Worm (Caenorhabditis elegans) whole organism, L1 larva: ENCODE data around the gene kup-1.

Experiments used
- F16B12.6 ChIP-seq: fragments of 150-350 bp; optimal IDR thresholded peaks from 2 replicates; lab custom pipeline; 2014; ENCODE audit warnings: missing biosample characterization, missing genetic modification characterization
- Y116A8C.19 ChIP-seq: sonication (generic microtip); optimal IDR thresholded peaks from 2 replicates; lab custom pipeline; 2016; ENCODE audit warnings: missing compliant biosample characterization, missing genetic modification characterization, borderline replicate concordance
- aha-1 ChIP-seq: fragments of 150-350 bp; optimal IDR thresholded peaks from 2 replicates; lab custom pipeline; 2014; ENCODE audit warnings: missing biosample characterization, missing genetic modification characterization
- ama-1 ChIP-seq: fragments of 150-350 bp; optimal IDR thresholded peaks from 2 replicates; lab custom pipeline; 2014
- ces-1 ChIP-seq: fragments of 150-350 bp; optimal IDR thresholded peaks from 2 replicates; lab custom pipeline; 2014; ENCODE audit warnings: missing biosample characterization, missing genetic modification reagents, missing genetic modification characterization
- dsc-1 ChIP-seq: sonication (generic microtip); optimal IDR thresholded peaks from 2 replicates; lab custom pipeline; 2016; ENCODE audit warnings: mild to moderate bottlenecking, missing genetic modification characterization, missing compliant biosample characterization
- efl-1 ChIP-seq, 4 experiments: fragments of 150-350 bp; optimal IDR thresholded peaks in 3 of 4; peaks in 1 of 4; 1 replicate in 1 of 4; 2 replicates in 3 of 4; lab custom pipeline; 2014; ENCODE audit warnings: missing biosample characterization in 2 of 4, missing genetic modification characterization in 2 of 4, missing genetic modification reagents in 2 of 4
- efl-3 ChIP-seq: fragments of 200-800 bp; sonication (Bioruptor generic); optimal IDR thresholded peaks from 2 replicates; lab custom pipeline; 2018; ENCODE audit warnings: mild to moderate bottlenecking, missing genetic modification characterization, missing compliant biosample characterization
- egl-27 ChIP-seq, 2 experiments: fragments of 150-350 bp in 1 of 2; sonication (generic microtip); optimal IDR thresholded peaks; 3 replicates each; lab custom pipeline; 2017 to 2018; ENCODE audit warnings: missing biosample characterization in 2 of 2, missing genetic modification characterization in 2 of 2, missing genetic modification reagents in 2 of 2
- elt-2 ChIP-seq: sonication (generic microtip); optimal IDR thresholded peaks from 2 replicates; lab custom pipeline; 2016; ENCODE audit warnings: missing genetic modification characterization, mild to moderate bottlenecking, inconsistent platforms, missing compliant biosample characterization, missing genetic modification reagents
- elt-3 ChIP-seq, 6 experiments: fragments of 150-350 bp in 1 of 6; sonication (generic microtip); optimal IDR thresholded peaks; 2 replicates each; lab custom pipeline; 2017 to 2018; ENCODE audit warnings: missing biosample characterization in 6 of 6, missing genetic modification characterization in 6 of 6, inconsistent platforms in 1 of 6
- ets-5 ChIP-seq: fragments of 200-800 bp; sonication (Bioruptor generic); IDR thresholded peaks from 2 replicates; pipeline ENCODE4 v1.3.6; 2022; ENCODE audit warnings: missing genetic modification characterization, missing compliant biosample characterization
- fkh-4 ChIP-seq: sonication (generic microtip); optimal IDR thresholded peaks from 2 replicates; lab custom pipeline; 2016; ENCODE audit warnings: missing compliant biosample characterization, missing genetic modification characterization, borderline replicate concordance
- grh-1 ChIP-seq: fragments of 200-800 bp; sonication (Bioruptor generic); IDR thresholded peaks from 2 replicates; pipeline ENCODE4 v1.3.6; 2022; ENCODE audit warnings: missing genetic modification reagents, missing genetic modification characterization, missing compliant biosample characterization
- hlh-17 ChIP-seq: fragments of 200-800 bp; sonication (Bioruptor generic); optimal IDR thresholded peaks from 2 replicates; lab custom pipeline; 2018; ENCODE audit warnings: missing genetic modification characterization, mild to moderate bottlenecking, missing compliant biosample characterization, moderate library complexity, borderline replicate concordance
- hlh-4 ChIP-seq: sonication (generic microtip); optimal IDR thresholded peaks from 2 replicates; lab custom pipeline; 2016; ENCODE audit warnings: mild to moderate bottlenecking, missing genetic modification characterization, missing compliant biosample characterization
- hpl-2 ChIP-seq: fragments of 150-350 bp; optimal IDR thresholded peaks from 2 replicates; lab custom pipeline; 2014; ENCODE audit warnings: missing biosample characterization, missing genetic modification reagents, missing genetic modification characterization
- isw-1 ChIP-seq: fragments of 200-800 bp; sonication (Bioruptor generic); IDR thresholded peaks from 2 replicates; pipeline ENCODE4 v1.3.6; 2022; ENCODE audit warnings: missing genetic modification characterization, missing compliant biosample characterization
- jun-1 ChIP-seq: fragments of 150-350 bp; optimal IDR thresholded peaks from 2 replicates; lab custom pipeline; 2014; ENCODE audit warnings: missing biosample characterization, missing genetic modification reagents, missing genetic modification characterization
- lin-15B ChIP-seq: fragments of 150-350 bp; sonication (generic microtip); optimal IDR thresholded peaks from 3 replicates; lab custom pipeline; 2014; ENCODE audit warnings: missing biosample characterization, missing genetic modification characterization
- lin-35 ChIP-seq, 2 experiments: fragments of 150-350 bp; optimal IDR thresholded peaks; 2 replicates each; lab custom pipeline; 2014; ENCODE audit warnings: missing biosample characterization in 2 of 2, missing genetic modification characterization in 2 of 2, missing genetic modification reagents in 2 of 2
- lin-39 ChIP-seq: fragments of 150-350 bp; optimal IDR thresholded peaks from 2 replicates; lab custom pipeline; 2014; ENCODE audit warnings: missing biosample characterization, missing genetic modification reagents, missing genetic modification characterization
- lir-3 ChIP-seq: sonication (generic microtip); optimal IDR thresholded peaks from 2 replicates; lab custom pipeline; 2016; ENCODE audit warnings: mild to moderate bottlenecking, missing genetic modification characterization, moderate library complexity, missing compliant biosample characterization; ENCODE audit not compliant: poor library complexity
- lsy-2 ChIP-seq, 2 experiments: fragments of 150-350 bp; optimal IDR thresholded peaks; 2 replicates each; lab custom pipeline; 2014; ENCODE audit warnings: missing biosample characterization in 2 of 2, missing genetic modification characterization in 2 of 2
- mef-2 ChIP-seq: fragments of 150-350 bp; optimal IDR thresholded peaks from 2 replicates; lab custom pipeline; 2014; ENCODE audit warnings: missing biosample characterization, missing genetic modification characterization
- mep-1 ChIP-seq: fragments of 150-350 bp; optimal IDR thresholded peaks from 2 replicates; lab custom pipeline; 2014; ENCODE audit warnings: missing biosample characterization, missing genetic modification characterization
- nhr-19 ChIP-seq: fragments of 200-800 bp; sonication (Bioruptor generic); conservative IDR thresholded peaks from 2 replicates; pipeline ENCODE4 v1.3.6; 2022; ENCODE audit warnings: missing genetic modification characterization, missing compliant biosample characterization
- nhr-20 ChIP-seq: sonication (generic microtip); optimal IDR thresholded peaks from 2 replicates; lab custom pipeline; 2016; ENCODE audit warnings: mild to moderate bottlenecking, missing genetic modification characterization, missing compliant biosample characterization
- nhr-237 ChIP-seq: fragments of 150-350 bp; optimal IDR thresholded peaks from 2 replicates; lab custom pipeline; 2014; ENCODE audit warnings: missing biosample characterization, missing genetic modification characterization
- nhr-47 ChIP-seq: sonication (generic microtip); optimal IDR thresholded peaks from 2 replicates; lab custom pipeline; 2016; ENCODE audit warnings: mild to moderate bottlenecking, missing genetic modification characterization, moderate library complexity, missing compliant biosample characterization
- nhr-76 ChIP-seq: sonication (generic microtip); optimal IDR thresholded peaks from 2 replicates; lab custom pipeline; 2017; ENCODE audit warnings: missing biosample characterization, missing genetic modification characterization
- nhr-84 ChIP-seq: sonication (generic microtip); optimal IDR thresholded peaks from 2 replicates; lab custom pipeline; 2017; ENCODE audit warnings: missing biosample characterization, missing genetic modification characterization
- nhr-85 ChIP-seq: sonication (generic microtip); peaks from one replicate; lab custom pipeline; 2016; ENCODE audit warnings: missing genetic modification characterization, inconsistent platforms, missing compliant biosample characterization
- nhr-90 ChIP-seq: sonication (generic microtip); optimal IDR thresholded peaks from 2 replicates; lab custom pipeline; 2016; ENCODE audit warnings: mild to moderate bottlenecking, missing genetic modification characterization, missing compliant biosample characterization; ENCODE audit not compliant: poor library complexity
- pag-3 ChIP-seq: sonication (generic microtip); optimal IDR thresholded peaks from 2 replicates; lab custom pipeline; 2017; ENCODE audit warnings: missing genetic modification characterization, mild to moderate bottlenecking, missing compliant biosample characterization, antibody characterized with exemption, borderline replicate concordance; ENCODE audit not compliant: insufficient read depth
- pax-3 ChIP-seq: fragments of 200-800 bp; sonication (Bioruptor generic); optimal IDR thresholded peaks from 2 replicates; lab custom pipeline; 2018; ENCODE audit warnings: mild to moderate bottlenecking, missing genetic modification characterization, moderate library complexity, missing compliant biosample characterization
- pqm-1 ChIP-seq: sonication (generic microtip); optimal IDR thresholded peaks from 3 replicates; lab custom pipeline; 2017; ENCODE audit warnings: missing biosample characterization, missing genetic modification characterization
- rnt-1 ChIP-seq: sonication (generic microtip); optimal IDR thresholded peaks from 2 replicates; lab custom pipeline; 2016; ENCODE audit warnings: mild to moderate bottlenecking, missing genetic modification characterization, moderate library complexity, missing compliant biosample characterization
- skn-1 ChIP-seq: fragments of 150-350 bp; optimal IDR thresholded peaks from 2 replicates; lab custom pipeline; 2014; ENCODE audit warnings: missing biosample characterization, missing genetic modification characterization
- snu-23 ChIP-seq: sonication (generic microtip); optimal IDR thresholded peaks from 2 replicates; lab custom pipeline; 2016; ENCODE audit warnings: missing genetic modification characterization, missing compliant biosample characterization
- sox-4 ChIP-seq: sonication (generic microtip); optimal IDR thresholded peaks from 2 replicates; lab custom pipeline; 2016; ENCODE audit warnings: missing genetic modification characterization, missing compliant biosample characterization
- sup-37 ChIP-seq: fragments of 200-800 bp; sonication (Bioruptor generic); optimal IDR thresholded peaks from 2 replicates; lab custom pipeline; 2018; ENCODE audit warnings: mild to moderate bottlenecking, missing genetic modification characterization, missing compliant biosample characterization
- unc-30 ChIP-seq: sonication (generic microtip); optimal IDR thresholded peaks from 2 replicates; lab custom pipeline; 2017; ENCODE audit warnings: missing biosample characterization, missing genetic modification characterization
- unc-86 ChIP-seq: sonication (generic microtip); optimal IDR thresholded peaks from 2 replicates; lab custom pipeline; 2016; ENCODE audit warnings: missing genetic modification characterization, missing compliant biosample characterization
- unc-98 ChIP-seq: fragments of 200-800 bp; sonication (Bioruptor generic); IDR thresholded peaks from 2 replicates; pipeline ENCODE4 v1.3.6; 2022; ENCODE audit warnings: missing genetic modification characterization, missing compliant biosample characterization
- vab-15 ChIP-seq: sonication (generic microtip); optimal IDR thresholded peaks from 2 replicates; lab custom pipeline; 2017; ENCODE audit warnings: missing genotype, mild to moderate bottlenecking, missing genetic modification characterization, missing compliant biosample characterization
- xbp-1 ChIP-seq: sonication (generic microtip); optimal IDR thresholded peaks from 2 replicates; lab custom pipeline; 2016; ENCODE audit warnings: missing genetic modification characterization, missing compliant biosample characterization
- zag-1 ChIP-seq: fragments of 150-350 bp; optimal IDR thresholded peaks from 2 replicates; lab custom pipeline; 2014; ENCODE audit warnings: missing biosample characterization, missing genetic modification characterization
- zip-4 ChIP-seq: fragments of 200-800 bp; sonication (Bioruptor generic); optimal IDR thresholded peaks from 2 replicates; lab custom pipeline; 2018; ENCODE audit warnings: mild to moderate bottlenecking, missing genetic modification characterization, moderate library complexity, missing compliant biosample characterization
- ztf-11 ChIP-seq, 2 experiments: sonication (generic microtip); optimal IDR thresholded peaks; 2 replicates each; lab custom pipeline; 2016 to 2017; ENCODE audit warnings: missing genetic modification characterization in 2 of 2, missing biosample characterization in 1 of 2, missing compliant biosample characterization in 1 of 2
- ztf-4 ChIP-seq: fragments of 150-350 bp; optimal IDR thresholded peaks from 2 replicates; lab custom pipeline; 2014; ENCODE audit warnings: missing biosample characterization, missing genetic modification characterization

kup-1 gene

DNA sequence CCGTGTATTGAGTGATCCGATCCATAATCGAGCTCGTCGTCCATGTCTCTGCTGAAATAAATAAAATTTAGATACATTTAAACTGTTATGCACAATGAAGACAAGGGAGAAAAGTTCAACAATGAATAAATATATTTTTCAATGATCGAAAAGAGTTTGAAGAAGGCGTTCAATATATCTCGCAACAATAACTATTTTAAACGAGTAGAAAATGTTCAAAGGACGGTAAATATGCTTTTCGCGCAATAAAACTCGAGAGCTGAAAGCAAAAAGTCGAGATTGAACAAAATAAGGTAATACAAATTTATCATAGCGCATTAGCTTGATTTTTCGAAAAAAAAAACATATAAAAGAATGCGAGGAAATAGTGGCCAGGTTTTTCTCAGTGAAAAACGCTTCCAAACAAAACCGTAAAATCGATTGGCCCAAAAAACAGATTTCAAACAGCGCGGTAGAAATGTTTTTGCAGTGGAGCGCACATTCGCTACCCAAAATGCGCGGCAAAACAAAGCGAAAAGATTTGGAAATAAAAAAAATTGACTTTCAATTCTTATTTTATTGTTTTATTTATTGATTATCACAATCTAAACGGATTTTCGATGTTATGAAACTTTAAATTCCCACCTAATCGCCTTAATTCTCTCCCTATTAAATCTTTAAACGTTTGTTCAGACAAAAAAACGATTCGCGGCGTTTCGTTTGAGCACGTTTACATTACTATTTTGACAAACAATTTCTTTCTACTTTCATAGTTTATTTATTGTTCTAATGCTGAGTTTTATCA lies at the start of gene kup-1, which contains the start of gene F10C2.4:
kup-1 (minus strand) TSS at position 51 of the 784 bp plus-strand sequence.
F10C2.4 (plus strand) TSS at position 734 of the 784 bp plus-strand sequence.
- TF ChIP-seq efl-3 (GFP tag; lab: Kevin White, UChicago) (no peak), unc-86 (peak; percentile 48), xbp-1 (tag; lab: Kevin White, UChicago) (peak; percentile 64), lsy-2 (tag; optimal IDR thresholded peaks at IDR 0.05; lab: Kevin White, UChicago) (peak; percentile 63 to 84), efl-1 (optimal IDR thresholded peaks at IDR 0.05; lab: Kevin White, UChicago) (peak; percentile 89 to 95), efl-1 (GFP tag; optimal IDR thresholded peaks at IDR 0.05 in 1 of 2; lab: Kevin White, UChicago) (peak; percentile 94 to 99), zip-4 (no peak), ces-1 (no peak), hlh-17 (GFP tag; lab: Kevin White, UChicago) (no peak), ets-5 (GFP tag; lab: Robert Waterston, UW) (no peak), ztf-4 (tag; lab: Kevin White, UChicago) (no peak), sox-4 (no peak), unc-98 (GFP tag; lab: Robert Waterston, UW) (no peak), lin-39 (tag; lab: Kevin White, UChicago) (no peak), rnt-1 (tag; lab: Kevin White, UChicago) (peak; percentile 50), dsc-1 (tag; lab: Kevin White, UChicago) (peak; percentile 28), lir-3 (tag; lab: Kevin White, UChicago) (no peak), jun-1 (tag; lab: Kevin White, UChicago) (no peak), nhr-84 (tag; lab: Kevin White, UChicago) (no peak), ztf-11 (tag; optimal IDR thresholded peaks at IDR 0.05; lab: Kevin White, UChicago) (no peak), nhr-237 (tag; lab: Kevin White, UChicago) (no peak), pax-3 (peak; percentile 55), mep-1 (peak; percentile 5), nhr-90 (peak; percentile 27), lin-35 (GFP tag; optimal IDR thresholded peaks at IDR 0.05; lab: Kevin White, UChicago) (peak; percentile 93 to 96), vab-15 (tag; lab: Kevin White, UChicago) (no peak), snu-23 (GFP tag; lab: Kevin White, UChicago) (peak; percentile 76), ama-1 (lab: Kevin White, UChicago) (no peak), lin-15B (peak; percentile 74), pqm-1 (no peak), nhr-47 (peak; percentile 63), fkh-4 (tag; lab: Kevin White, UChicago) (no peak), nhr-76 (tag; lab: Kevin White, UChicago) (no peak), sup-37 (GFP tag; lab: Kevin White, UChicago) (no peak), Y116A8C.19 (tag; lab: Kevin White, UChicago) (no peak), egl-27 (tag; optimal IDR thresholded peaks at IDR 0.05; lab: Kevin White, UChicago) (no peak), pag-3 (tag; lab: Kevin White, UChicago) (no peak), F16B12.6 (tag; lab: Kevin White, UChicago) (peak; percentile 11), mef-2 (tag; lab: Kevin White, UChicago) (no peak), nhr-19 (GFP tag; lab: Robert Waterston, UW) (peak; percentile 48), aha-1 (tag; lab: Kevin White, UChicago) (no peak), unc-30 (tag; lab: Kevin White, UChicago) (no peak), isw-1 (peak; percentile 48), elt-3 (tag; optimal IDR thresholded peaks at IDR 0.05; lab: Kevin White, UChicago) (peak in 2 of 6 experiments; percentile 50 to 62), elt-2 (tag; lab: Kevin White, UChicago) (no peak), nhr-20 (tag; lab: Kevin White, UChicago) (peak; percentile 71), zag-1 (no peak), hpl-2 (no peak), skn-1 (tag; lab: Kevin White, UChicago) (peak; percentile 58), nhr-85 (tag; lab: Kevin White, UChicago) (peak; percentile 81), hlh-4 (tag; lab: Kevin White, UChicago) (no peak), grh-1 (GFP tag; lab: Robert Waterston, UW) (no peak)
